Fruit fly (Drosophila melanogaster) whole organism, adult: ENCODE measurements around the gene Rad1.

Source experiments
- CG11617 ChIP-seq: fragments of 200-800 bp; sonication (Bioruptor generic); optimal IDR thresholded peaks from 2 replicates; lab custom pipeline; 2017; ENCODE audit warnings: mild to moderate bottlenecking, missing biosample characterization, missing genetic modification reagents, missing genetic modification characterization
- CG12768 ChIP-seq: fragments of 200-800 bp; sonication (Bioruptor generic); optimal IDR thresholded peaks from 2 replicates; lab custom pipeline; 2017; ENCODE audit warnings: missing biosample characterization, missing genetic modification characterization, mild to moderate bottlenecking, moderate library complexity, missing genetic modification reagents
- CG14711 ChIP-seq: fragments of 200-800 bp; sonication (Bioruptor generic); optimal IDR thresholded peaks from 2 replicates; lab custom pipeline; 2018; ENCODE audit warnings: missing biosample characterization, mild to moderate bottlenecking, missing genetic modification characterization, moderate library complexity
- CG1620 ChIP-seq: fragments of 200-800 bp; sonication (Bioruptor generic); optimal IDR thresholded peaks from 2 replicates; lab custom pipeline; 2016; ENCODE audit warnings: missing biosample characterization, missing genetic modification characterization
- CG33017 ChIP-seq: fragments of 200-800 bp; sonication (Bioruptor generic); optimal IDR thresholded peaks from 2 replicates; lab custom pipeline; 2018; ENCODE audit warnings: missing biosample characterization, mild to moderate bottlenecking, missing genetic modification characterization, moderate library complexity
- CG5204 ChIP-seq: fragments of 200-800 bp; sonication (Bioruptor generic); optimal IDR thresholded peaks from 2 replicates; lab custom pipeline; 2016; ENCODE audit warnings: missing biosample characterization, missing genetic modification characterization
- CG7045 ChIP-seq: fragments of 200-800 bp; sonication (Bioruptor generic); optimal IDR thresholded peaks from 2 replicates; lab custom pipeline; 2017; ENCODE audit warnings: missing biosample characterization, mild to moderate bottlenecking, missing genetic modification characterization
- CG7101 ChIP-seq: fragments of 200-800 bp; sonication (Bioruptor generic); optimal IDR thresholded peaks from 2 replicates; lab custom pipeline; 2018; ENCODE audit warnings: missing biosample characterization, mild to moderate bottlenecking, missing genetic modification characterization, moderate library complexity
- Clk ChIP-seq: fragments of 200-800 bp; sonication (Bioruptor generic); optimal IDR thresholded peaks from 2 replicates; lab custom pipeline; 2017; ENCODE audit warnings: missing biosample characterization, missing genetic modification characterization
- Crg-1 ChIP-seq: fragments of 200-800 bp; sonication (Bioruptor generic); optimal IDR thresholded peaks from 2 replicates; lab custom pipeline; 2016; ENCODE audit warnings: missing biosample characterization, missing genetic modification characterization
- Hr96 ChIP-seq: fragments of 200-800 bp; sonication (Bioruptor generic); optimal IDR thresholded peaks from 2 replicates; lab custom pipeline; 2016; ENCODE audit warnings: missing biosample characterization, missing genetic modification characterization
- Mnt ChIP-seq: fragments of 200-800 bp; sonication (Bioruptor generic); optimal IDR thresholded peaks from 2 replicates; lab custom pipeline; 2016; ENCODE audit warnings: missing biosample characterization, mild to moderate bottlenecking, missing genetic modification characterization
- bab1 ChIP-seq: fragments of 200-800 bp; sonication (Bioruptor generic); optimal IDR thresholded peaks from 3 replicates; lab custom pipeline; 2019; ENCODE audit warnings: missing biosample characterization, mild to moderate bottlenecking, missing genetic modification characterization, moderate library complexity
- cic ChIP-seq: fragments of 200-800 bp; sonication (Bioruptor generic); optimal IDR thresholded peaks from 2 replicates; lab custom pipeline; 2017; ENCODE audit warnings: missing biosample characterization, mild to moderate bottlenecking, missing genetic modification characterization, moderate library complexity
- cnc ChIP-seq, 2 experiments: fragments of >200 bp; optimal IDR thresholded peaks; 2 replicates each; lab custom pipeline; 2017
- kay ChIP-seq: fragments of 200-800 bp; sonication (Bioruptor generic); peaks from one replicate; lab custom pipeline; 2016; ENCODE audit warnings: missing biosample characterization, missing genetic modification characterization, borderline replicate concordance
- ovo ChIP-seq: fragments of 200-800 bp; sonication (Bioruptor generic); optimal IDR thresholded peaks from 2 replicates; lab custom pipeline; 2016; ENCODE audit warnings: missing biosample characterization, missing genetic modification characterization
- pad ChIP-seq: fragments of 200-800 bp; sonication (Bioruptor generic); optimal IDR thresholded peaks from 3 replicates; lab custom pipeline; 2017; ENCODE audit warnings: missing biosample characterization, missing genetic modification characterization, mild to moderate bottlenecking, moderate library complexity, missing genetic modification reagents
- tj ChIP-seq: fragments of 200-800 bp; sonication (Bioruptor generic); optimal IDR thresholded peaks from 3 replicates; lab custom pipeline; 2017; ENCODE audit warnings: missing biosample characterization, mild to moderate bottlenecking, missing genetic modification characterization, moderate library complexity
- toe ChIP-seq: fragments of 200-800 bp; sonication (Bioruptor generic); optimal IDR thresholded peaks from 2 replicates; lab custom pipeline; 2016; ENCODE audit warnings: missing biosample characterization, missing genetic modification characterization

Rad1 gene

dm6 chr2L:2572937-2573336 lies 1.9 kb downstream of the Rad1 start, which contains the start of gene Cyp309a2:
Gene Cyp309a2, minus strand, starts transcription at chr2L:2573037.
- no peak for TF ChIP-seq bab1 (GFP tag; lab: Kevin White, UChicago)
- TF ChIP-seq Crg-1 (GFP tag; lab: Kevin White, UChicago): no peak
- no peak for TF ChIP-seq pad
- no peak for TF ChIP-seq CG14711 (tag; lab: Kevin White, UChicago)
- TF ChIP-seq ovo (GFP tag; lab: Kevin White, UChicago): no peak
- TF ChIP-seq CG5204: no peak
- no peak for TF ChIP-seq CG7045 (GFP tag; lab: Kevin White, UChicago)
- TF ChIP-seq CG7101 (tag; lab: Kevin White, UChicago): no peak
- TF ChIP-seq tj: no peak
- no peak for TF ChIP-seq kay
- TF ChIP-seq cic (GFP tag; lab: Kevin White, UChicago): no peak
- no peak for TF ChIP-seq CG1620
- TF ChIP-seq toe (GFP tag; lab: Kevin White, UChicago): no peak
- no peak for TF ChIP-seq CG12768 (GFP tag; lab: Kevin White, UChicago)

- TF ChIP-seq cic (GFP tag; lab: Kevin White, UChicago) (peak; percentile 40), CG7045 (GFP tag; lab: Kevin White, UChicago) (peak; percentile 2), CG5204 (no peak)
Measured at dm6 chr2L:2564758-2565157, 10.1 kb downstream of the Rad1 start, which contains the start of gene Cyp309a1. Gene Cyp309a1, minus strand, starts transcription at chr2L:2564830.

dm6 chr2L:2552725-2553124 lies 22.1 kb downstream of the Rad1 start, which contains the start of gene CG3515:
Gene CG3515, minus strand, starts transcription at chr2L:2552825.
- TF ChIP-seq kay: no peak
- no peak for TF ChIP-seq Mnt
- no peak for TF ChIP-seq bab1 (GFP tag; lab: Kevin White, UChicago)
- no peak for TF ChIP-seq Hr96 (GFP tag; lab: Kevin White, UChicago)
- no peak for TF ChIP-seq CG7101 (tag; lab: Kevin White, UChicago)
- TF ChIP-seq CG11617 (GFP tag; lab: Kevin White, UChicago): no peak
- TF ChIP-seq toe (GFP tag; lab: Kevin White, UChicago): no peak
- no peak for TF ChIP-seq Clk
- TF ChIP-seq CG5204: no peak
- TF ChIP-seq CG33017: no peak
- no peak for TF ChIP-seq CG7045 (GFP tag; lab: Kevin White, UChicago)
- TF ChIP-seq cic (GFP tag; lab: Kevin White, UChicago): no peak
- TF ChIP-seq cnc (optimal IDR thresholded peaks at IDR 0.05; lab: Kevin White, UChicago): no peak
- no peak for TF ChIP-seq CG1620
- TF ChIP-seq pad: no peak
- TF ChIP-seq ovo (GFP tag; lab: Kevin White, UChicago): no peak
- TF ChIP-seq CG12768 (GFP tag; lab: Kevin White, UChicago): no peak
- no peak for TF ChIP-seq CG14711 (tag; lab: Kevin White, UChicago)
- TF ChIP-seq Crg-1 (GFP tag; lab: Kevin White, UChicago): no peak
- TF ChIP-seq tj: no peak

dm6 chr2L:2542491-2542890 lies 32.4 kb downstream of the Rad1 start:
- no peak for TF ChIP-seq ovo (GFP tag; lab: Kevin White, UChicago)
- no peak for TF ChIP-seq CG1620
- TF ChIP-seq Mnt: no peak
- no peak for TF ChIP-seq cnc (optimal IDR thresholded peaks at IDR 0.05; lab: Kevin White, UChicago)

dm6 chr2L:2528097-2528496 lies 46.8 kb downstream of the Rad1 start:
- TF ChIP-seq toe (GFP tag; lab: Kevin White, UChicago): no peak
- no peak for TF ChIP-seq kay
- no peak for TF ChIP-seq CG7101 (tag; lab: Kevin White, UChicago)
- no peak for TF ChIP-seq CG14711 (tag; lab: Kevin White, UChicago)
- TF ChIP-seq CG33017: no peak
- no peak for TF ChIP-seq cic (GFP tag; lab: Kevin White, UChicago)
